Fruit fly (Drosophila melanogaster): Measurements from ENCODE around the gene MYPT-75D.

MYPT-75D gene

DNA sequence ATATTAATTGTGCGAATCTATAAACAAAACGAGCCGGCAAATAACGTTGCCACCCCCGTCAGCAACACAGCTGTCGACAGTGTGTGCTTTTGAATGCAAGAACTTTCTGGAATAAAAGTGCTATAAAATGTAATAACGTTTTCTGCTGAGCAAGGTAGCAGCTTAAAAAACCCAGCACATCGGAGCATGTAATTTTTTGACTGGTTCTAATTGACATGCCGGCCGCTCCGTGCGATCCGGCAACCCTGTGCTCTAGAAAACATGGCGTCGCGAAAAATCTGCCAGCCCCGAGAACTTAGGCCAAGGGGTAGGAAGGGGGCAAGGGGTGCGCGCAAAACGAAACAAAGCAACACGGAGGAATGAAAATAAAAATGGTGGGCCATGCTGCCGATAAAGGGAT is 46.4 kb downstream of the MYPT-75D start (continued):
- no peak for TF ChIP-seq jim (GFP tag; optimal IDR thresholded peaks at IDR 0.05)
- TF ChIP-seq Jra (GFP tag; optimal IDR thresholded peaks at IDR 0.05): peak; percentile 42
- no peak for TF ChIP-seq Mio (GFP tag; optimal IDR thresholded peaks at IDR 0.05)

DNA sequence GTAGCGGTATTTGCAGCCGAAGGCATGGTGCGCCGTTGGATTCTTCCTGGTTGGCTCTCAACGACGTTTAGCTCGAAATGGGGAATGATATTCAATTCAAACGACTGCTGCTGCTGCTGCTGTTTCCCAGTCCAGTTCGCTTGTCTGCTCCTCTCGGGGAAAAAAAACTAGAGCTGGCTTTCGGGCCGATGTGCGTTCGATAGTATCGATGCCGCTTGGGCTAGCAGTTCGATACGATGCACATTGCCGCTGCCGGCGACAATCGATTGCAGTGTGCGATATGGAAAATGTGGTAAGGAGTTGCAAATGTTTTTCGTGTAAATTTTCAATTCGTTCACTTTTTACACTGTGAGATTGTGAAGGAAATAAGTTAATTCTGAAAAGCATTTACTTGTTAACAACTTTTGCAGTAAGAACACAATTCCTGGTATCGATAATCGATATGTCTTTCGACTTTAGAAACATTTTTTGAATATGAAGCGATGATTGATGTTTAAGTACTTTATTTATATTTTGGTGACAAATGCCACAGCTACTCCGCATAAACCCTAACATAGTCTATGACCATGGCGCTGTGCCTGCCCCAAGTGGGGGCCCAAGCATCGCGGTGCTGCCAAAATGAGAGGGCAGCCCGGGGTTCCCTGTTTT is 47.4 kb downstream of the MYPT-75D start, which contains the start of gene Capr:
Gene Capr (minus strand): TSS at position 339 of the 648 bp plus-strand sequence.
- TF ChIP-seq Dfd (GFP tag; optimal IDR thresholded peaks at IDR 0.05) (no peak), CG32264 (GFP tag; optimal IDR thresholded peaks at IDR 0.05) (no peak), woc (GFP tag; optimal IDR thresholded peaks at IDR 0.05) (no peak), Rel (GFP tag; optimal IDR thresholded peaks at IDR 0.05) (no peak), Rel (tag; optimal IDR thresholded peaks at IDR 0.05) (peak; percentile 80), fru (GFP tag; optimal IDR thresholded peaks at IDR 0.05) (peak; percentile 9), sv (GFP tag; optimal IDR thresholded peaks at IDR 0.05) (no peak), dsf (GFP tag; optimal IDR thresholded peaks at IDR 0.05; ENCODE audit: borderline replicate concordance) (no peak), N (GFP tag; optimal IDR thresholded peaks at IDR 0.05) (no peak), sage (GFP tag; optimal IDR thresholded peaks at IDR 0.05) (no peak), Hnf4 (GFP tag; optimal IDR thresholded peaks at IDR 0.05) (peak; percentile 64), rgr (GFP tag; optimal IDR thresholded peaks at IDR 0.05) (peak; percentile 82), Hr83 (GFP tag; optimal IDR thresholded peaks at IDR 0.05; ENCODE audit: poor library complexity, severe bottlenecking) (peak; percentile 94), ey (GFP tag; optimal IDR thresholded peaks at IDR 0.05) (no peak), brk (GFP tag; optimal IDR thresholded peaks at IDR 0.05) (peak; percentile 15), foxo (GFP tag; optimal IDR thresholded peaks at IDR 0.05) (peak in 1 of 2 experiments; percentile 45), CrebA (GFP tag; optimal IDR thresholded peaks at IDR 0.05; ENCODE audit: borderline replicate concordance) (no peak), br (GFP tag; optimal IDR thresholded peaks at IDR 0.05) (peak; percentile 39), Hr78 (GFP tag; optimal IDR thresholded peaks at IDR 0.05) (no peak), lola (GFP tag; optimal IDR thresholded peaks at IDR 0.05) (no peak), OdsH (GFP tag; optimal IDR thresholded peaks at IDR 0.05) (peak; percentile 25), Vsx2 (GFP tag; optimal IDR thresholded peaks at IDR 0.05; ENCODE audit: partially characterized antibody) (no peak), Sp1 (GFP tag; optimal IDR thresholded peaks at IDR 0.05) (peak; percentile 27), Dif (GFP tag; optimal IDR thresholded peaks at IDR 0.05; ENCODE audit: partially characterized antibody) (no peak), HLH106 (tag; optimal IDR thresholded peaks at IDR 0.05) (peak; percentile 36), psq (GFP tag; optimal IDR thresholded peaks at IDR 0.05) (no peak), Abd-B (GFP tag; optimal IDR thresholded peaks at IDR 0.05) (no peak), dmrt93B (GFP tag; optimal IDR thresholded peaks at IDR 0.05) (no peak), CG9705 (GFP tag; optimal IDR thresholded peaks at IDR 0.05) (no peak), Myc (optimal IDR thresholded peaks at IDR 0.05) (no peak), h (GFP tag; optimal IDR thresholded peaks at IDR 0.05) (peak; percentile 48), Mio (GFP tag; optimal IDR thresholded peaks at IDR 0.05) (no peak), jim (GFP tag; optimal IDR thresholded peaks at IDR 0.05) (no peak), GATAd (GFP tag; optimal IDR thresholded peaks at IDR 0.05) (no peak), Jra (GFP tag; optimal IDR thresholded peaks at IDR 0.05) (peak; percentile 75), pan (optimal IDR thresholded peaks at IDR 0.05) (no peak), tai (GFP tag; optimal IDR thresholded peaks at IDR 0.05) (no peak), dl (GFP tag; optimal IDR thresholded peaks at IDR 0.05; ENCODE audit: insufficient read depth in 1 of 2, partially characterized antibody in 2 of 2) (no peak), usp (GFP tag; optimal IDR thresholded peaks at IDR 0.05) (no peak)

DNA sequence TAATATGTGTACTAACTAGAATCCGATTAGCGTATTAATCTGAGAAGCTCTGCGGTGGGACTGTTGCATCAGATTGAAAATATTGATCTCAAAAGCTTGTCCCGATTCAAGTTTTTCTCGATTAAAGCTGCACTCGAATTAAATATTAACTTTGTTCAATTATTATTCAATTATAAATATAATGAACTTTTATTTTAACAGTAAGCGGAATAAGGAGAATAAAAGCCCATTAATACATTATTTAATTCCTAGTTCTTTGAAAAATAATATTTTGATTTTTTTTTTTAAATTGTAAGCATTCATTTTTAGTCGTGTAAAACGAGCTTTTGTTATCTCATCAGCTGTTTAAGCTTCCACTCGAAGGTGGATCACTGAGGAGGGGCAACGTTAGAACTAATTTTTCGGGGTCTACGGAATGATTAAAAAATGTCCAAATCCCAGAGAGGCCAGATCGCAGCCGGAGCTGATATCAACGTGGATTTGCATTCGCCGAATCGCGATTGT is 49.7 kb downstream of the MYPT-75D start, which contains the start of the genes GNBP2 and GNBP1:
Gene GNBP2 (minus strand): TSS at position 51 of the 504 bp plus-strand sequence.
Gene GNBP1 (plus strand): TSS at position 438 of the 504 bp plus-strand sequence.
- TF ChIP-seq sv (GFP tag; optimal IDR thresholded peaks at IDR 0.05) (no peak), dmrt93B (GFP tag; optimal IDR thresholded peaks at IDR 0.05) (no peak), brk (GFP tag; optimal IDR thresholded peaks at IDR 0.05) (peak; percentile 91), N (GFP tag; optimal IDR thresholded peaks at IDR 0.05) (no peak), HLH106 (tag; optimal IDR thresholded peaks at IDR 0.05) (peak; percentile 87), br (GFP tag; optimal IDR thresholded peaks at IDR 0.05) (peak; percentile 64), fru (GFP tag; optimal IDR thresholded peaks at IDR 0.05) (peak; percentile 89), Hnf4 (GFP tag; optimal IDR thresholded peaks at IDR 0.05) (peak; percentile 80), Sp1 (GFP tag; optimal IDR thresholded peaks at IDR 0.05) (peak; percentile 90), ey (GFP tag; optimal IDR thresholded peaks at IDR 0.05) (peak; percentile 68), rgr (GFP tag; optimal IDR thresholded peaks at IDR 0.05) (peak; percentile 91), OdsH (GFP tag; optimal IDR thresholded peaks at IDR 0.05) (peak; percentile 93), psq (GFP tag; optimal IDR thresholded peaks at IDR 0.05) (peak; percentile 87), dsf (GFP tag; optimal IDR thresholded peaks at IDR 0.05; ENCODE audit: borderline replicate concordance) (peak; percentile 30), GATAd (GFP tag; optimal IDR thresholded peaks at IDR 0.05) (peak; percentile 40), CrebA (GFP tag; optimal IDR thresholded peaks at IDR 0.05; ENCODE audit: borderline replicate concordance) (no peak), woc (GFP tag; optimal IDR thresholded peaks at IDR 0.05) (peak; percentile 55), Myc (optimal IDR thresholded peaks at IDR 0.05) (no peak), Hr78 (GFP tag; optimal IDR thresholded peaks at IDR 0.05) (no peak), h (GFP tag; optimal IDR thresholded peaks at IDR 0.05) (peak; percentile 93), Mio (GFP tag; optimal IDR thresholded peaks at IDR 0.05) (no peak), Abd-B (GFP tag; optimal IDR thresholded peaks at IDR 0.05) (no peak), lola (GFP tag; optimal IDR thresholded peaks at IDR 0.05) (no peak), foxo (GFP tag; optimal IDR thresholded peaks at IDR 0.05) (peak in 1 of 2 experiments; percentile 93), jim (GFP tag; optimal IDR thresholded peaks at IDR 0.05) (no peak), tai (GFP tag; optimal IDR thresholded peaks at IDR 0.05) (no peak), Rel (GFP tag; optimal IDR thresholded peaks at IDR 0.05) (no peak), Rel (tag; optimal IDR thresholded peaks at IDR 0.05) (peak; percentile 40), Dfd (GFP tag; optimal IDR thresholded peaks at IDR 0.05) (no peak), usp (GFP tag; optimal IDR thresholded peaks at IDR 0.05) (no peak), Jra (GFP tag; optimal IDR thresholded peaks at IDR 0.05) (peak; percentile 66), sage (GFP tag; optimal IDR thresholded peaks at IDR 0.05) (peak; percentile 71)
